Worm (Caenorhabditis elegans) whole organism, L4/young adult: ENCODE data around the gene rnp-9.

Experiments used
- W03F9.2 ChIP-seq: fragments of 150-350 bp; optimal IDR thresholded peaks from 2 replicates; lab custom pipeline; 2014; ENCODE audit warnings: missing biosample characterization, missing genetic modification characterization
- him-1 ChIP-seq: sonication (generic microtip); optimal IDR thresholded peaks from 2 replicates; lab custom pipeline; 2016; ENCODE audit warnings: missing genotype, missing genetic modification reagents, missing genetic modification characterization, missing compliant biosample characterization

- TF ChIP-seq him-1 (tag; lab: Kevin White, UChicago) (no peak), W03F9.2 (tag; lab: Kevin White, UChicago) (no peak)
These were observed 22.1 kb downstream of the rnp-9 start for ce11 chrX:10189244-10189643.
